Worm (Caenorhabditis elegans): ENCODE measurements around the gene twk-22.

The twk-22 gene

DNA sequence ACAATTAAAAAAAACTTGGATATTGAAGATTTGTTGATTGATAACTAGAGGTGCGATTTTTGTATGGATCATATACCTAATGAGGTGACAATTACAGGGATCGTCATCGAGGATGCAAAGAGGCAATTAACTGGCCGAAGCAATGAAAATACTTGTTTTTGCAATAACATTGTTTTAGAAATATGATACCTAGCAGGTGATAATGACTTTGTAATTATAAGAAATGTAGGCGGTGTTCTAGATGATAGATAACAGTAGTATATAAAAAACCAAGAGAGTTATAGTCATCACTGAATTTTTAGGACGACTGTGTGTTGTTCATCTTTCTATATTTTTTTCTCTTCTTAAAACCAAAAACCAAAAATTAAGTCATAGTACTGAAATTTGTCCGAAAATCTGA lies 22.1 kb downstream of the twk-22 start, which contains the start of gene C11G6.2:
Gene C11G6.2 (plus strand): TSS at position 301 of the 400 bp plus-strand sequence.
- TF ChIP-seq snpc-4 (tag; optimal IDR thresholded peaks at IDR 0.05) (no peak), daf-12 (tag; optimal IDR thresholded peaks at IDR 0.05) (no peak), lin-39 (tag; optimal IDR thresholded peaks at IDR 0.05) (no peak), hmg-11 (tag; optimal IDR thresholded peaks at IDR 0.05) (no peak), jun-1 (tag; optimal IDR thresholded peaks at IDR 0.05) (no peak), R02D3.7 (tag; optimal IDR thresholded peaks at IDR 0.05) (no peak), ama-1 (optimal IDR thresholded peaks at IDR 0.05) (no peak), sea-2 (GFP tag; optimal IDR thresholded peaks at IDR 0.05) (no peak), skn-1 (tag; optimal IDR thresholded peaks at IDR 0.05) (no peak), egl-27 (tag; optimal IDR thresholded peaks at IDR 0.05) (no peak), mml-1 (tag; optimal IDR thresholded peaks at IDR 0.05) (no peak)

DNA sequence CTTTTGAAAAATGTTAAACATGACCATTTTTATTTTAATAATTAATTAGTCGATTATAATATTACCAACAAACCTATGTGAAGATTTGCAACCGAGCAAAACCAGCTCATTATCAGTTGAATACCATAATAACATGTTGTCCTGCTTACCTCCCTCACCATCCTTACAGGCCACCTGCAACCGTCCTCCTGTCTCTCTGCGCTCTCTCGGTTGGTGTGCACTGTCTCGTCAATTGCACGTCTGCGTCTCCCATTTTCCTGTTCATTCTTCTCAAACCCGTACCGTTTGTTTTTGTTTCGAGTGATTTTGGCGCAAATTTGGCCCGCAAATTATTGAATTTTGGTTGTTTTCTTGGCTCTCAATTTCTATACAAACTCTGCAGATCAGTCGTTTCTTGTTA lies 25.2 kb downstream of the twk-22 start:
- TF ChIP-seq nhr-23 (tag; optimal IDR thresholded peaks at IDR 0.05) (no peak), hmg-11 (tag; optimal IDR thresholded peaks at IDR 0.05) (peak; percentile 15), elt-1 (tag; optimal IDR thresholded peaks at IDR 0.05) (no peak), aly-2 (tag; optimal IDR thresholded peaks at IDR 0.05) (no peak)

DNA sequence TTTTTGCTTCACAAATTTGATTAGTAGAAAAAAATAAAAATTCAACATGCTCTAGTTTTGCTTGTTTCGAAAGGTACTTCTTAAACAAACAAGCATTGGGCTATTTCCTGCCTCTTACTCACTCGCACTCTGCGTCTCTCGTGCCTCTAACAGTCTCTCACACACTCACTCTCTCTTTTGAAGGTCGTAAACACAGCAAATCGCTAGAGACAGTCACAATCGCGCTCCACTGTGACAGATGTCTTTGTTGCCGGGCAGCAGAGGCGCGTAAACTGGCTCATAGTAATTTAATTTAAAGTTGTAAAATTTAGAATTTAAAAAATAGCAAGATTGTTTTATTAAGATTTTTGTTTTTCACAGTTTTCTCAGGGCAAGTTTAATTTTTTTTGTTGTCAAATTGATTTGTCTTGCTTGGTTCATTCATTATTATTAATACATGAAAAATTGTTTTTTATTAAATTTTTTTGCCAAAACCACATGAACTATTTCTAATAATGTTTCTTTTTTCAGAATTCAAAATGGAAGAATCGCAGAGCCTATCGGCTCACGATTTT lies 25.7 kb downstream of the twk-22 start, which contains the start of gene taf-3:
Gene taf-3 (plus strand): TSS at position 504 of the 554 bp plus-strand sequence.
- no peak for TF ChIP-seq R02D3.7 (tag; optimal IDR thresholded peaks at IDR 0.05)
- peak; percentile 94 for TF ChIP-seq pha-4 (tag; optimal IDR thresholded peaks at IDR 0.05)
- peak; percentile 50 for TF ChIP-seq nhr-23 (tag; optimal IDR thresholded peaks at IDR 0.05)
- no peak for TF ChIP-seq ama-1 (optimal IDR thresholded peaks at IDR 0.05)
- no peak for TF ChIP-seq ztf-4 (tag; optimal IDR thresholded peaks at IDR 0.05)
- TF ChIP-seq nhr-25 (tag; optimal IDR thresholded peaks at IDR 0.05): peak; percentile 79
- TF ChIP-seq lin-39 (tag; optimal IDR thresholded peaks at IDR 0.05): peak; percentile 44
- TF ChIP-seq pqm-1 (tag; optimal IDR thresholded peaks at IDR 0.05): peak; percentile 59
- TF ChIP-seq mdl-1 (tag; optimal IDR thresholded peaks at IDR 0.05): no peak
- TF ChIP-seq elt-2 (tag; optimal IDR thresholded peaks at IDR 0.05): peak; percentile 33
- peak; percentile 8 for TF ChIP-seq skn-1 (tag; optimal IDR thresholded peaks at IDR 0.05)
- no peak for TF ChIP-seq fkh-10 (GFP tag; optimal IDR thresholded peaks at IDR 0.05)
- peak; percentile 54 for TF ChIP-seq lin-15B (tag; optimal IDR thresholded peaks at IDR 0.05)
- TF ChIP-seq nfya-1 (tag; optimal IDR thresholded peaks at IDR 0.05; ENCODE audit: insufficient read depth): peak; percentile 69
- peak; percentile 57 for TF ChIP-seq snpc-4 (tag; optimal IDR thresholded peaks at IDR 0.05)
- peak; percentile 85 for TF ChIP-seq egl-5 (tag; optimal IDR thresholded peaks at IDR 0.05)

DNA sequence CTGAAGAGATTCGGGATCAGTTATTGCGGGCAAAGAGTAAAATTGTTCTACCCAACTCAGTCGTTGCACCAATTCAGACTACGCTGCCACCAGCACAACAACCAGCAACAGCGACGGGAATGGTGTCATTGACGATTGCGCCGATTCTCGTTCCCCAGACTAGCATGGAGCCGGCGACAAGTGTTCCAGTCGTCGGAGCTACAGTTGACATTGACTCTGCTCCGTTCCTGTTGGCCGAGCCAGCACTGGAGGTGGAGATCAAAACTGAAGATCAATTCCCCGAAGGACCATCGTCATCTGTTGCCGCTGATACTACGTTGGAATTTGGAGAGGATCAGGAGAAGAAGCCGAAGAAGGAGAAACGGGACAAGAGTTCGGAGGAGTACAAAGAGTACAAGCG lies 29.1 kb downstream of the twk-22 start:
- TF ChIP-seq ceh-9 (tag; optimal IDR thresholded peaks at IDR 0.05) (no peak), lin-39 (tag; optimal IDR thresholded peaks at IDR 0.05) (no peak), elt-3 (tag; optimal IDR thresholded peaks at IDR 0.05) (no peak), egl-27 (tag; optimal IDR thresholded peaks at IDR 0.05) (no peak), nhr-237 (tag; optimal IDR thresholded peaks at IDR 0.05) (no peak), tbx-2 (tag; optimal IDR thresholded peaks at IDR 0.05) (no peak), nhr-67 (tag; optimal IDR thresholded peaks at IDR 0.05) (no peak), nhr-25 (tag; optimal IDR thresholded peaks at IDR 0.05) (no peak), mdl-1 (tag; optimal IDR thresholded peaks at IDR 0.05) (no peak), snpc-4 (tag; optimal IDR thresholded peaks at IDR 0.05) (no peak), zag-1 (tag; optimal IDR thresholded peaks at IDR 0.05) (no peak), egl-5 (tag; optimal IDR thresholded peaks at IDR 0.05) (no peak), nhr-11 (tag; optimal IDR thresholded peaks at IDR 0.05) (no peak), ceh-28 (tag; optimal IDR thresholded peaks at IDR 0.05) (no peak), ztf-4 (tag; optimal IDR thresholded peaks at IDR 0.05) (no peak), aly-2 (tag; optimal IDR thresholded peaks at IDR 0.05) (no peak), unc-39 (tag; optimal IDR thresholded peaks at IDR 0.05) (no peak)

DNA sequence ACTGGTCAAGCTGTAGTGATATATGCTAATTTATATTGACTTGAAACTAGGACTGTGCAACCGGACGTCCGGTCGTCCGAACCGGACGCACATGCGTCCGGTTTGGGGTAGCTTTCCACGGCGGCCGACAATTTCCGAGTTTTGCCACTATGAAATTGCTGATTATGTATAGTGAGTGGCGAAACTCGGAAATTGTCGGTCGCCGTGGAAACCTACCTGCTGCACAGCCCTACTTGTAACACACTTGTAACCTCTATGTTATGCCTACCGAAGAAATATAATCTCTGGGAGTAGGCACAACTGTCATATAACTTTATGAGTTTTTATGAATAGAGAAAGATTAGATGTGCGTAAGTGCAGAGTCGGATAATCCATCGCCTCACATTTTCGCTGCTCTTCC lies 30.7 kb downstream of the twk-22 start:
- TF ChIP-seq mml-1 (tag; optimal IDR thresholded peaks at IDR 0.05): no peak
- no peak for TF ChIP-seq elt-2 (tag; optimal IDR thresholded peaks at IDR 0.05)
- TF ChIP-seq nhr-25 (tag; optimal IDR thresholded peaks at IDR 0.05): no peak
- no peak for TF ChIP-seq ceh-9 (tag; optimal IDR thresholded peaks at IDR 0.05)
- TF ChIP-seq skn-1 (tag; optimal IDR thresholded peaks at IDR 0.05): no peak
- TF ChIP-seq nhr-76 (tag; optimal IDR thresholded peaks at IDR 0.05): no peak
- TF ChIP-seq pqm-1 (tag; optimal IDR thresholded peaks at IDR 0.05): no peak
- no peak for TF ChIP-seq lin-15B (tag; optimal IDR thresholded peaks at IDR 0.05)
- TF ChIP-seq ztf-11 (tag; optimal IDR thresholded peaks at IDR 0.05): no peak
- TF ChIP-seq ama-1 (optimal IDR thresholded peaks at IDR 0.05): no peak
- no peak for TF ChIP-seq jun-1 (tag; optimal IDR thresholded peaks at IDR 0.05)
- no peak for TF ChIP-seq eor-1 (tag; optimal IDR thresholded peaks at IDR 0.05)

Data from whole organism, L3 larva.